Worm (Caenorhabditis elegans) whole organism, L3 larva: ENCODE measurements around the gene daf-37.

ENCODE experiments used
- aly-2 ChIP-seq: fragments of 150-350 bp; optimal IDR thresholded peaks from 2 replicates; lab custom pipeline; 2014; ENCODE audit warnings: missing biosample characterization, missing genetic modification characterization
- ama-1 ChIP-seq: fragments of 150-350 bp; optimal IDR thresholded peaks from 2 replicates; lab custom pipeline; 2018
- ceh-16 ChIP-seq: sonication (generic microtip); optimal IDR thresholded peaks from 2 replicates; lab custom pipeline; 2017; ENCODE audit warnings: missing biosample characterization, missing genetic modification characterization
- ceh-28 ChIP-seq: fragments of 150-350 bp; optimal IDR thresholded peaks from 2 replicates; lab custom pipeline; 2014; ENCODE audit warnings: missing biosample characterization, missing genetic modification reagents, missing genetic modification characterization
- ceh-9 ChIP-seq: sonication (generic microtip); optimal IDR thresholded peaks from 2 replicates; lab custom pipeline; 2018; ENCODE audit warnings: missing biosample characterization, missing genetic modification characterization
- daf-12 ChIP-seq: fragments of 150-350 bp; optimal IDR thresholded peaks from 2 replicates; lab custom pipeline; 2014; ENCODE audit warnings: missing biosample characterization, missing genetic modification reagents, missing genetic modification characterization
- egl-27 ChIP-seq: sonication (generic microtip); optimal IDR thresholded peaks from 4 replicates; lab custom pipeline; 2017; ENCODE audit warnings: missing biosample characterization, missing genetic modification reagents, missing genetic modification characterization
- egl-5 ChIP-seq: fragments of 150-350 bp; optimal IDR thresholded peaks from 2 replicates; lab custom pipeline; 2017; ENCODE audit warnings: missing biosample characterization, missing genetic modification reagents, missing genetic modification characterization, inconsistent platforms
- elt-2 ChIP-seq: sonication (generic microtip); optimal IDR thresholded peaks from 2 replicates; lab custom pipeline; 2016; ENCODE audit warnings: missing genetic modification reagents, mild to moderate bottlenecking, missing genetic modification characterization, missing compliant biosample characterization
- elt-3 ChIP-seq, 3 experiments: fragments of 150-350 bp in 1 of 3; sonication (generic microtip) in 2 of 3; optimal IDR thresholded peaks; 2 replicates in 2 of 3; 4 replicates in 1 of 3; lab custom pipeline; 2014 to 2017; ENCODE audit warnings: missing biosample characterization in 3 of 3, missing genetic modification characterization in 3 of 3
- eor-1 ChIP-seq, 2 experiments: fragments of 150-350 bp; optimal IDR thresholded peaks; 2 replicates each; lab custom pipeline; 2014 to 2018; ENCODE audit warnings: missing biosample characterization in 2 of 2, missing genetic modification characterization in 2 of 2
- fkh-2 ChIP-seq: fragments of 150-350 bp; optimal IDR thresholded peaks from 2 replicates; lab custom pipeline; 2014; ENCODE audit warnings: missing biosample characterization, missing genetic modification reagents, missing genetic modification characterization
- fos-1 ChIP-seq: fragments of 150-350 bp; optimal IDR thresholded peaks from 2 replicates; lab custom pipeline; 2014; ENCODE audit warnings: missing biosample characterization, missing genetic modification characterization
- hmg-11 ChIP-seq: sonication (generic microtip); optimal IDR thresholded peaks from 2 replicates; lab custom pipeline; 2016; ENCODE audit warnings: missing genetic modification characterization, missing compliant biosample characterization
- jun-1 ChIP-seq: fragments of 150-350 bp; optimal IDR thresholded peaks from 2 replicates; lab custom pipeline; 2014; ENCODE audit warnings: missing biosample characterization, missing genetic modification reagents, missing genetic modification characterization
- lin-15B ChIP-seq: fragments of 150-350 bp; optimal IDR thresholded peaks from 2 replicates; lab custom pipeline; 2014; ENCODE audit warnings: missing biosample characterization, missing genetic modification characterization
- lin-39 ChIP-seq: fragments of 150-350 bp; optimal IDR thresholded peaks from 2 replicates; lab custom pipeline; 2018; ENCODE audit warnings: missing biosample characterization, missing genetic modification reagents, missing genetic modification characterization
- lsy-12 ChIP-seq: sonication (generic microtip); optimal IDR thresholded peaks from 2 replicates; lab custom pipeline; 2016; ENCODE audit warnings: mild to moderate bottlenecking, missing genetic modification characterization, missing compliant biosample characterization
- mdl-1 ChIP-seq: fragments of 150-350 bp; optimal IDR thresholded peaks from 2 replicates; lab custom pipeline; 2014; ENCODE audit warnings: missing biosample characterization, missing genetic modification characterization
- mml-1 ChIP-seq: fragments of 150-350 bp; sonication (generic microtip); optimal IDR thresholded peaks from 3 replicates; lab custom pipeline; 2014; ENCODE audit warnings: missing biosample characterization, missing genetic modification characterization
- nfya-1 ChIP-seq: sonication (generic microtip); optimal IDR thresholded peaks from 2 replicates; lab custom pipeline; 2017; ENCODE audit warnings: missing genetic modification characterization, mild to moderate bottlenecking, missing compliant biosample characterization, antibody characterized with exemption, moderate library complexity; ENCODE audit not compliant: insufficient read depth
- nhr-11 ChIP-seq: fragments of 150-350 bp; optimal IDR thresholded peaks from 2 replicates; lab custom pipeline; 2014; ENCODE audit warnings: missing biosample characterization, missing genetic modification characterization
- nhr-12 ChIP-seq: fragments of 150-350 bp; optimal IDR thresholded peaks from 2 replicates; lab custom pipeline; 2014; ENCODE audit warnings: missing biosample characterization, missing genetic modification characterization
- nhr-23 ChIP-seq: fragments of 150-350 bp; optimal IDR thresholded peaks from 2 replicates; lab custom pipeline; 2014; ENCODE audit warnings: missing biosample characterization, missing genetic modification reagents, missing genetic modification characterization
- nhr-237 ChIP-seq: fragments of 150-350 bp; optimal IDR thresholded peaks from 2 replicates; lab custom pipeline; 2014; ENCODE audit warnings: missing biosample characterization, missing genetic modification characterization
- nhr-25 ChIP-seq: sonication (generic microtip); optimal IDR thresholded peaks from 2 replicates; lab custom pipeline; 2017; ENCODE audit warnings: missing biosample characterization, missing genetic modification characterization
- nhr-43 ChIP-seq: sonication (generic microtip); optimal IDR thresholded peaks from 2 replicates; lab custom pipeline; 2016; ENCODE audit warnings: mild to moderate bottlenecking, missing genetic modification characterization, missing compliant biosample characterization; ENCODE audit not compliant: poor library complexity, severe bottlenecking
- nhr-67 ChIP-seq: fragments of 150-350 bp; optimal IDR thresholded peaks from 2 replicates; lab custom pipeline; 2014; ENCODE audit warnings: missing biosample characterization, missing genetic modification characterization
- nhr-76 ChIP-seq: fragments of 150-350 bp; sonication (generic microtip); optimal IDR thresholded peaks from 5 replicates; lab custom pipeline; 2014; ENCODE audit warnings: missing biosample characterization, missing genetic modification characterization
- nhr-77 ChIP-seq: fragments of 150-350 bp; optimal IDR thresholded peaks from 2 replicates; lab custom pipeline; 2014; ENCODE audit warnings: missing biosample characterization, missing genetic modification characterization
- pha-4 ChIP-seq: fragments of 150-350 bp; optimal IDR thresholded peaks from 2 replicates; lab custom pipeline; 2014; ENCODE audit warnings: missing biosample characterization, missing genetic modification reagents, missing genetic modification characterization
- pqm-1 ChIP-seq: fragments of 150-350 bp; optimal IDR thresholded peaks from 2 replicates; lab custom pipeline; 2017; ENCODE audit warnings: missing biosample characterization, missing genetic modification characterization, inconsistent platforms
- sea-2 ChIP-seq: fragments of 150-350 bp; sonication (generic microtip); optimal IDR thresholded peaks from 4 replicates; lab custom pipeline; 2014; ENCODE audit warnings: missing biosample characterization, missing genetic modification reagents, missing genetic modification characterization
- skn-1 ChIP-seq: fragments of 150-350 bp; optimal IDR thresholded peaks from 2 replicates; lab custom pipeline; 2014; ENCODE audit warnings: missing biosample characterization, missing genetic modification characterization
- snpc-4 ChIP-seq: fragments of 150-350 bp; optimal IDR thresholded peaks from 2 replicates; lab custom pipeline; 2014; ENCODE audit warnings: missing biosample characterization, missing genetic modification characterization
- tbx-2 ChIP-seq: sonication (generic microtip); optimal IDR thresholded peaks from 2 replicates; lab custom pipeline; 2016; ENCODE audit warnings: mild to moderate bottlenecking, missing genetic modification characterization, missing compliant biosample characterization
- unc-39 ChIP-seq: sonication (generic microtip); optimal IDR thresholded peaks from 4 replicates; lab custom pipeline; 2017; ENCODE audit warnings: missing biosample characterization, missing genetic modification characterization
- unc-62 ChIP-seq: fragments of 150-350 bp; sonication (generic microtip); optimal IDR thresholded peaks from 4 replicates; lab custom pipeline; 2014; ENCODE audit warnings: missing biosample characterization, missing genetic modification reagents, missing genetic modification characterization
- zag-1 ChIP-seq: fragments of 150-350 bp; optimal IDR thresholded peaks from 2 replicates; lab custom pipeline; 2014; ENCODE audit warnings: missing biosample characterization, missing genetic modification characterization
- ztf-11 ChIP-seq: fragments of 150-350 bp; optimal IDR thresholded peaks from 2 replicates; lab custom pipeline; 2014; ENCODE audit warnings: missing biosample characterization, missing genetic modification characterization

Gene daf-37

ce11 chrII:6208116-6208515 lies at the start of gene daf-37:
daf-37 (minus strand) TSS chrII:6208216.
- no peak for TF ChIP-seq zag-1 (tag; lab: Kevin White, UChicago)
- no peak for TF ChIP-seq nhr-23
- TF ChIP-seq tbx-2 (tag; lab: Kevin White, UChicago): no peak
- TF ChIP-seq fkh-2 (tag; lab: Kevin White, UChicago): no peak
- no peak for TF ChIP-seq nhr-67

ce11 chrII:6257220-6257877 lies 49.3 kb upstream of the daf-37 start:
- TF ChIP-seq nhr-43 (tag; lab: Kevin White, UChicago) (peak; percentile 26), nhr-25 (tag; lab: Kevin White, UChicago) (peak; percentile 2), ceh-16 (no peak)

DNA sequence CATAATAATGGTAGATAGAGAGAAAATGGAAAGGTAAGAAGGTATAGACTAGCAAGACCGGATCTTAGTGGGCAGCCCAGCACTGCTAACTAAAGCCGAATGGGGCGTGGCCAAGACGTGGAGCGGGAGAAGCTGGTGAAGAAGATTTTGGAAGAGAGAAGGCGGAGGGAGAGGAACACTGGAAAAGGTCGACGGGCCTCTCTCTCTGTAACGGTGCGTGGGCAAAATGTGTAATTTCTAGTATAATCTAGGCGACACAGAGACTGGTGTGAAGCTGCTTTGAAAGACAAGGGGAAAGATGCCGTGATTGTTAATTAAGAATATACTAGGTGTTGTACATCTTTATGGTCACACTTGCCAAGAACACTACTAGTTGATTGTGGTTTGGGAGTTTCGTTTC lies 48.0 kb upstream of the daf-37 start, which contains the start of gene F13H8.5:
Gene F13H8.5, minus strand, starts transcription at position 101 of the 400 bp plus-strand sequence.
- TF ChIP-seq nhr-25 (tag; lab: Kevin White, UChicago) (no peak), egl-27 (tag; lab: Kevin White, UChicago) (no peak), nfya-1 (no peak), elt-2 (tag; lab: Kevin White, UChicago) (no peak), hmg-11 (tag; lab: Kevin White, UChicago) (no peak), lin-39 (no peak), nhr-12 (tag; lab: Kevin White, UChicago) (no peak), skn-1 (tag; lab: Kevin White, UChicago) (no peak), nhr-43 (tag; lab: Kevin White, UChicago) (no peak), snpc-4 (tag; lab: Kevin White, UChicago) (no peak), pqm-1 (tag; lab: Kevin White, UChicago) (no peak), eor-1 (tag; optimal IDR thresholded peaks at IDR 0.05; lab: Kevin White, UChicago) (no peak)

ce11 chrII:6252707-6253106 lies 44.7 kb upstream of the daf-37 start:
- no peak for TF ChIP-seq tbx-2 (tag; lab: Kevin White, UChicago)
- no peak for TF ChIP-seq mml-1 (tag; lab: Kevin White, UChicago)
- peak; percentile 14 for TF ChIP-seq aly-2 (tag; lab: Kevin White, UChicago)
- TF ChIP-seq, all 47 proteins: peak for 1

DNA sequence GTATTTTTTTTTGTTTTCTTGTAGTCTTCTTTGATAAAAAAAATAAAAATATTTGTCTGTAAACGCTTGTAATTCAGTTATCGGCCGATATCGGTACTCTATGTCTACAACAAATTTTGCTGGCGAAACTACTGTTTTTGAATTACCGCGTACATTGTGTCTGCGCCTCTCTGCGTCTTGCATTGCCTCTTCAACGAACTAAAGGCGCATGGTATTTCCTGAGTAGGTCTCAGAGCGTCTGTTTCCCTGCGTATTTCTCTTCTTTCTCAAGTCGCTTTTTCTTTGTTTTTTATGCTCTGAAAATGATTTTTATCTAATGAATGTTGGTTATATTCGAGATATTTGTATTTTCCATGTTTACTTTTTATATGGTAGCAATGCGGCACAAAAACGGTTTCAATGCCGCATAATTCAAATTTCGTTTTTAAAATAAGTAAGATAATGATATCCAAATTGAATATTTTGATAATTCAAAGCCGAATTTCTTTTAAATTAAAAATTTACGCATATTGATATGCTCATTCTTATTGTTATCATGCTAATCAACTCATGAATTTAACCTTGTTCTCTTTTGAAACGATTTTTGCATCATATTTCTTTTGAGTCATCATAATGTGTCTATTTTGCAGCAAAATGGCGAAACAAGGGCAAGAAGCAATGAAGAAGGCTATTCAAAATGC lies 42.9 kb upstream of the daf-37 start, which contains the start of gene phb-2:
Gene phb-2, plus strand, starts transcription at position 630 of the 680 bp plus-strand sequence.
- peak; percentile 90 for TF ChIP-seq nfya-1
- TF ChIP-seq ceh-16: no peak
- TF ChIP-seq unc-62 (GFP tag; lab: Kevin White, UChicago): no peak
- TF ChIP-seq unc-39 (tag; lab: Kevin White, UChicago): no peak
- no peak for TF ChIP-seq ztf-11
- TF ChIP-seq aly-2 (tag; lab: Kevin White, UChicago): no peak
- TF ChIP-seq nhr-67: no peak
- no peak for TF ChIP-seq mml-1 (tag; lab: Kevin White, UChicago)
- no peak for TF ChIP-seq nhr-76
- peak; percentile 53 for TF ChIP-seq ceh-28 (tag; lab: Kevin White, UChicago)
- TF ChIP-seq pqm-1 (tag; lab: Kevin White, UChicago): peak; percentile 11
- peak; percentile 53 for TF ChIP-seq nhr-11 (tag; lab: Kevin White, UChicago)
- TF ChIP-seq lin-39: peak; percentile 91
- no peak for TF ChIP-seq ceh-9 (tag; lab: Kevin White, UChicago)
- TF ChIP-seq fos-1: no peak
- no peak for TF ChIP-seq lsy-12
- no peak for TF ChIP-seq nhr-77 (tag; lab: Kevin White, UChicago)
- TF ChIP-seq mdl-1: no peak
- peak; percentile 94 for TF ChIP-seq pha-4 (tag; lab: Kevin White, UChicago)
- TF ChIP-seq sea-2 (GFP tag; lab: Kevin White, UChicago): no peak
- no peak for TF ChIP-seq eor-1 (tag; optimal IDR thresholded peaks at IDR 0.05; lab: Kevin White, UChicago)
- no peak for TF ChIP-seq nhr-12 (tag; lab: Kevin White, UChicago)
- no peak for TF ChIP-seq fkh-2 (tag; lab: Kevin White, UChicago)
- TF ChIP-seq nhr-23: peak; percentile 77
- peak; percentile 89 for TF ChIP-seq egl-5
- no peak for TF ChIP-seq zag-1 (tag; lab: Kevin White, UChicago)
- no peak for TF ChIP-seq tbx-2 (tag; lab: Kevin White, UChicago)
- TF ChIP-seq nhr-43 (tag; lab: Kevin White, UChicago): peak; percentile 53
- TF ChIP-seq jun-1 (tag; lab: Kevin White, UChicago): peak; percentile 18
- TF ChIP-seq daf-12 (tag; lab: Kevin White, UChicago): no peak
- peak; percentile 51 for TF ChIP-seq elt-2 (tag; lab: Kevin White, UChicago)
- TF ChIP-seq ama-1: peak; percentile 76
- peak; percentile 84 for TF ChIP-seq lin-15B (tag; lab: Kevin White, UChicago)
- peak in 1 of 3 experiments; percentile 4 for TF ChIP-seq elt-3 (tag; optimal IDR thresholded peaks at IDR 0.05; lab: Kevin White, UChicago)
- TF ChIP-seq nhr-237 (tag; lab: Kevin White, UChicago): no peak
